Worm (Caenorhabditis elegans): ENCODE results near the gene asp-8.

The asp-8 gene

DNA sequence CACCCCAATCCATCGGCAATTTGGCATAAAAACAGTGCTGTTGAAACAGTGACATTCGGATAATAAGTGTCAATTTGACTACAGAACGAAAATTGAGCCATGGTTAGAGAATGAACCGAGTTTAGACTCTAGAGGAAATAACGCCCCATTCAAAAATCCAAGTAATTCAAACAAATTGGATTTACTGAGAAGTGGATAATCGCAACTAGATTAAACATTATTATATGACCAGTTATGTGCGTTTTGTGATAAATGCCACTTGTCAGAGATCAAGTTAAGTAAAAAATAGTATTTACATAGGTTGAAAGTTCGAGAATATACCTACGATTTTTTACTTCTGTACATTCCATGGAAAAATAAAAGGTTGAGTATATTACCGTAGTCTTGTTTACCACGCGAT lies 39.0 kb upstream of the asp-8 start, which contains the start of gene srw-139:
srw-139 (minus strand) TSS at position 101 of the 400 bp plus-strand sequence.
- TF ChIP-seq ztf-11 (tag; optimal IDR thresholded peaks at IDR 0.05) (no peak), M03D4.4 (tag; optimal IDR thresholded peaks at IDR 0.05) (no peak), unc-120 (tag; optimal IDR thresholded peaks at IDR 0.05; ENCODE audit: poor library complexity, severe bottlenecking) (no peak), lin-13 (tag; optimal IDR thresholded peaks at IDR 0.05) (no peak), zip-8 (tag; optimal IDR thresholded peaks at IDR 0.05) (no peak), cnd-1 (tag; optimal IDR thresholded peaks at IDR 0.05) (no peak)

DNA sequence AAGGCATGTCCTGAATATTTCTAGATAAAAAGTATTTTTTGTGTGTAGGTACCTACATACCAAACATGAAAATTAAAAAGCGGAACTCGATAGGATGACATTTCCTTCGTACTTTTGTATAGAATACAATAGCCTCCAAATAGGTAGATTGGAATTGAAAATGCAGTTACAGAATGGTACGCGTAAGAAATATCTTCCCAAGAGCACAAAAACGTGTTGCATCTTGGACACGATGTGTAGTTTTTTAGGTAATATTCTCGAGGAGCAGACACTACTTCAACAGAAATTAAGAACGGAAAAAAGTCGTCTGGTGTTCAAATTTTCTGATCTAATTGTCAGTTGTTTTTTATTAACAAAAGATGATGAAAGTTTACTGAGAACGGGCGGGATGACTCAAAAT lies 36.9 kb upstream of the asp-8 start, which contains the start of gene srh-85:
srh-85 (minus strand) TSS at position 101 of the 400 bp plus-strand sequence.
- no peak for TF ChIP-seq ztf-11 (tag; optimal IDR thresholded peaks at IDR 0.05)
- TF ChIP-seq lin-32 (GFP tag; optimal IDR thresholded peaks at IDR 0.05), result no peak
- no peak for TF ChIP-seq unc-62 (GFP tag; optimal IDR thresholded peaks at IDR 0.05)
- TF ChIP-seq nhr-76 (tag; optimal IDR thresholded peaks at IDR 0.05), result no peak
- no peak for TF ChIP-seq elt-1 (tag; optimal IDR thresholded peaks at IDR 0.05; ENCODE audit: borderline replicate concordance, insufficient read depth)
- no peak for TF ChIP-seq nhr-2 (tag; optimal IDR thresholded peaks at IDR 0.05)
- no peak for TF ChIP-seq zip-8 (tag; optimal IDR thresholded peaks at IDR 0.05)
- TF ChIP-seq nhr-12 (tag; optimal IDR thresholded peaks at IDR 0.05), result no peak
- TF ChIP-seq lin-13 (tag; optimal IDR thresholded peaks at IDR 0.05), result no peak
- TF ChIP-seq blmp-1 (tag; optimal IDR thresholded peaks at IDR 0.05), result no peak
- TF ChIP-seq tbx-8 (GFP tag; optimal IDR thresholded peaks at IDR 0.05), result no peak
- no peak for TF ChIP-seq pha-4 (tag; optimal IDR thresholded peaks at IDR 0.05)
- no peak for TF ChIP-seq mep-1 (tag; optimal IDR thresholded peaks at IDR 0.05)

DNA sequence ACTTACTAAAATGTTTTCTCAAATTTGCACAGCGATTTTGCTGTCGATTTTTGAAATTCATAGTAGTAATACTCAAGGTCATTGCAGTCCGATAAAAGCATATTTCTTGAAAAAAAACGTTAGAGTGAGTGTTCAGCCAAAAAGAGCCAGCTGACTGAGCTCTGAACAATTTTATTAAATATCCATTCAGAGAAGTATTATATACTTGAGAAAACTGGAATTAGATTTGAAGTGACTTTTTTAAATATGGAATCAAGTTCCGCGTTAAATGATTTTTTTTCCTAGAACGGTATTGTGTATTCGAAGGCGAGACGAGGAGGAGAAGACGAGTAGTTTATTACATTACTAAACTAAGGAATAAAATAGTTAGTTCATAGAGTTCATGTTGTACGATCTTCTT lies 32.9 kb upstream of the asp-8 start, which contains the start of gene srw-121:
srw-121 (minus strand) TSS at position 101 of the 400 bp plus-strand sequence.
- TF ChIP-seq lin-13 (tag; optimal IDR thresholded peaks at IDR 0.05) (no peak), elt-3 (tag; optimal IDR thresholded peaks at IDR 0.05) (no peak), ceh-83 (GFP tag; optimal IDR thresholded peaks at IDR 0.05) (no peak), nhr-2 (tag; optimal IDR thresholded peaks at IDR 0.05) (no peak), nhr-28 (tag; optimal IDR thresholded peaks at IDR 0.05) (no peak), mep-1 (tag; optimal IDR thresholded peaks at IDR 0.05) (no peak), bed-3 (GFP tag; optimal IDR thresholded peaks at IDR 0.05) (no peak), mls-2 (tag; optimal IDR thresholded peaks at IDR 0.05) (no peak), flh-1 (GFP tag; optimal IDR thresholded peaks at IDR 0.05) (no peak)

DNA sequence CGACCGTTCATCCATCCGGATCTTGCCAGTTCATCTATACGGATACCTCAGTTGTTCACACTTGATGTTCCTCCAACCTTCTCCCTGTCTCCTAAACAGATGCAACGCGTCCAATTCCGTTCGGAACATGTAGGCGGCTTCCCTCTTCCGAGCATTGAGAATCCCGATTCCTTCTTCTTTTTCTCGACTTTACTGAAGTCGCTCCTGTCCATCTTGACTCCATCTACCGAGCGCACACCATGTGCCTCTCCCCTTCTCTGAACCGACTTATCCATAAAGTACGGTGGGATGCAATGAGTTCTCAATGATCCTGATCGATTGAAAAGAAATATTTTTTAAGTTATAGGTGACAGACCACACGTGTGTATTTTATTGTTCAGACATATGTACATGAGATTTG lies 32.3 kb upstream of the asp-8 start:
- TF ChIP-seq nhr-28 (tag; optimal IDR thresholded peaks at IDR 0.05) (no peak), cnd-1 (tag; optimal IDR thresholded peaks at IDR 0.05) (no peak), lsy-2 (tag; optimal IDR thresholded peaks at IDR 0.05) (no peak), M03D4.4 (tag; optimal IDR thresholded peaks at IDR 0.05) (no peak), bed-3 (GFP tag; optimal IDR thresholded peaks at IDR 0.05) (no peak), ham-2 (GFP tag; optimal IDR thresholded peaks at IDR 0.05) (no peak), lin-13 (tag; optimal IDR thresholded peaks at IDR 0.05) (no peak), ceh-39 (tag; optimal IDR thresholded peaks at IDR 0.05) (no peak), sptf-1 (tag; optimal IDR thresholded peaks at IDR 0.05) (no peak)

DNA sequence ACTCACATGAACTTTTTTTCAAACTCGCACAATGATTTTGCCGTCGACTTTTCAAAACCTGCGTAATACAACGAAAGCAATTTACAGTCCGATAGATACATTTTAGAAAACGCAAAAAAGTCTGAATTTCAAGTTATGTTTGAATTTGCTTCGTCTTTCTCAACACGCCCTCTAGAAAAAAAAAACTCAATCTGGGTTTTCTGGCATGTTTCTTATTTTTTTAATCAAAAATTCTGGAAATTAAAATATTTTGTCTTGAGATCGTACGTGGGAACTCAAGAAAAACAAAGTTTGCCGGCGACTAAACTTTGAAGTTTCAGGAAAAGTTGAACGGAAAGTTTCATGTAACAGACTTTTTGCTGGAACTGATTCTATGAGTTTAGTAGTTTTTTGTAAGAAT lies 30.5 kb upstream of the asp-8 start, which contains the start of gene srw-115:
srw-115 (minus strand) TSS at position 101 of the 400 bp plus-strand sequence.
- TF ChIP-seq ces-1 (GFP tag; optimal IDR thresholded peaks at IDR 0.05), result no peak
- TF ChIP-seq mep-1 (tag; optimal IDR thresholded peaks at IDR 0.05), result no peak
- no peak for TF ChIP-seq ceh-39 (tag; optimal IDR thresholded peaks at IDR 0.05)
- TF ChIP-seq lin-32 (GFP tag; optimal IDR thresholded peaks at IDR 0.05), result no peak
- TF ChIP-seq flh-1 (GFP tag; optimal IDR thresholded peaks at IDR 0.05), result no peak
- TF ChIP-seq unc-62 (GFP tag; optimal IDR thresholded peaks at IDR 0.05), result no peak
- no peak for TF ChIP-seq mab-5 (tag; optimal IDR thresholded peaks at IDR 0.05)
- TF ChIP-seq tbx-8 (GFP tag; optimal IDR thresholded peaks at IDR 0.05), result no peak
- TF ChIP-seq nhr-28 (tag; optimal IDR thresholded peaks at IDR 0.05), result no peak
- no peak for TF ChIP-seq pha-4 (tag; optimal IDR thresholded peaks at IDR 0.05)
- TF ChIP-seq nhr-12 (tag; optimal IDR thresholded peaks at IDR 0.05), result no peak
- TF ChIP-seq unc-39 (tag; optimal IDR thresholded peaks at IDR 0.05), result no peak
- TF ChIP-seq nhr-237 (tag; optimal IDR thresholded peaks at IDR 0.05), result no peak
- no peak for TF ChIP-seq ham-2 (GFP tag; optimal IDR thresholded peaks at IDR 0.05)
- no peak for TF ChIP-seq blmp-1 (tag; optimal IDR thresholded peaks at IDR 0.05)
- TF ChIP-seq ceh-43 (GFP tag; optimal IDR thresholded peaks at IDR 0.05), result no peak
- no peak for TF ChIP-seq lsy-2 (tag; optimal IDR thresholded peaks at IDR 0.05)
- no peak for TF ChIP-seq ztf-11 (tag; optimal IDR thresholded peaks at IDR 0.05)
- no peak for TF ChIP-seq drap-1 (GFP tag; optimal IDR thresholded peaks at IDR 0.05)
- TF ChIP-seq lin-13 (tag; optimal IDR thresholded peaks at IDR 0.05), result no peak

All from whole organism, mixed stage, embryonic.